Fruit fly (Drosophila melanogaster) whole organism, embryonic: ENCODE measurements around the gene CG15865.

Source experiments
- Aef1 ChIP-seq: fragments of 200-800 bp; sonication (Bioruptor generic); IDR thresholded peaks from 3 replicates; pipeline ENCODE4 v1.3.6; 2022; ENCODE audit warnings: missing biosample characterization, missing genetic modification characterization
- Atf6 ChIP-seq: fragments of 200-800 bp; sonication (Bioruptor generic); IDR thresholded peaks from 2 replicates; pipeline ENCODE4 v1.3.6; 2022; ENCODE audit warnings: missing biosample characterization, missing genetic modification characterization
- Bteb2 ChIP-seq: fragments of 200-800 bp; sonication (Bioruptor generic); optimal IDR thresholded peaks from 2 replicates; lab custom pipeline; 2016; ENCODE audit warnings: missing biosample characterization, missing genetic modification characterization
- CG10209 ChIP-seq: fragments of 200-800 bp; sonication (Bioruptor generic); optimal IDR thresholded peaks from 3 replicates; lab custom pipeline; 2017; ENCODE audit warnings: missing biosample characterization, mild to moderate bottlenecking, missing genetic modification characterization, missing genetic modification reagents
- CG10462 ChIP-seq: fragments of 200-800 bp; sonication (Bioruptor generic); optimal IDR thresholded peaks from 2 replicates; lab custom pipeline; 2016; ENCODE audit warnings: missing biosample characterization, missing genetic modification characterization
- CG11398 ChIP-seq: fragments of 200-800 bp; sonication (Bioruptor generic); optimal IDR thresholded peaks from 2 replicates; lab custom pipeline; 2016; ENCODE audit warnings: missing biosample characterization, missing genetic modification characterization
- CG11504 ChIP-seq: fragments of 200-800 bp; sonication (Bioruptor generic); optimal IDR thresholded peaks from 3 replicates; lab custom pipeline; 2019; ENCODE audit warnings: missing biosample characterization, mild to moderate bottlenecking, missing genetic modification characterization, moderate library complexity
- CG12104 ChIP-seq: fragments of 200-800 bp; sonication (Bioruptor generic); optimal IDR thresholded peaks from 3 replicates; lab custom pipeline; 2016; ENCODE audit warnings: missing biosample characterization, missing genetic modification characterization
- CG12155 ChIP-seq: fragments of 200-800 bp; sonication (Bioruptor generic); optimal IDR thresholded peaks from 3 replicates; lab custom pipeline; 2016; ENCODE audit warnings: missing biosample characterization, missing genetic modification characterization
- CG12769 ChIP-seq: fragments of 200-800 bp; sonication (Bioruptor generic); optimal IDR thresholded peaks from 2 replicates; lab custom pipeline; 2019; ENCODE audit warnings: missing biosample characterization, mild to moderate bottlenecking, missing genetic modification characterization, moderate library complexity
- CG14710 ChIP-seq: fragments of 200-800 bp; sonication (Bioruptor generic); optimal IDR thresholded peaks from 3 replicates; lab custom pipeline; 2019; ENCODE audit warnings: missing biosample characterization, mild to moderate bottlenecking, missing genetic modification characterization, moderate library complexity
- CG1792 ChIP-seq: fragments of 200-800 bp; sonication (Bioruptor generic); optimal IDR thresholded peaks from 2 replicates; lab custom pipeline; 2016; ENCODE audit warnings: missing biosample characterization, missing genetic modification characterization
- CG2120 ChIP-seq: fragments of 200-800 bp; sonication (Bioruptor generic); optimal IDR thresholded peaks from 3 replicates; lab custom pipeline; 2016; ENCODE audit warnings: missing biosample characterization, missing genetic modification characterization
- CG2889 ChIP-seq: fragments of 200-800 bp; sonication (Bioruptor generic); IDR thresholded peaks from 3 replicates; pipeline ENCODE4 v1.3.6; 2022; ENCODE audit warnings: missing biosample characterization, missing genetic modification characterization
- CG3726 ChIP-seq: fragments of 200-800 bp; sonication (Bioruptor generic); IDR thresholded peaks from 3 replicates; pipeline ENCODE4, ENCODE4 v1.3.6; 2022; ENCODE audit warnings: missing biosample characterization, missing genetic modification characterization
- CG4328 ChIP-seq: fragments of 200-800 bp; sonication (Bioruptor generic); optimal IDR thresholded peaks from 3 replicates; lab custom pipeline; 2017; ENCODE audit warnings: missing biosample characterization, missing genetic modification reagents, missing genetic modification characterization
- CG4707 ChIP-seq: fragments of 200-800 bp; sonication (Bioruptor generic); optimal IDR thresholded peaks from 2 replicates; lab custom pipeline; 2018; ENCODE audit warnings: missing biosample characterization, mild to moderate bottlenecking, missing genetic modification characterization, moderate library complexity
- CG5180 ChIP-seq: fragments of 200-800 bp; sonication (Bioruptor generic); optimal IDR thresholded peaks from 3 replicates; lab custom pipeline; 2017; ENCODE audit warnings: missing biosample characterization, missing genetic modification characterization, mild to moderate bottlenecking, moderate library complexity, missing genetic modification reagents
- CG5953 ChIP-seq: fragments of 200-800 bp; sonication (Bioruptor generic); IDR thresholded peaks from 2 replicates; pipeline ENCODE4 v1.3.6; 2022; ENCODE audit warnings: missing biosample characterization, missing genetic modification characterization
- CG6813 ChIP-seq: fragments of 200-800 bp; sonication (Bioruptor generic); optimal IDR thresholded peaks from 2 replicates; lab custom pipeline; 2017; ENCODE audit warnings: missing biosample characterization, missing genetic modification characterization, mild to moderate bottlenecking, moderate library complexity, missing genetic modification reagents
- CG6854 ChIP-seq: fragments of 200-800 bp; sonication (Bioruptor generic); optimal IDR thresholded peaks from 3 replicates; lab custom pipeline; 2017; ENCODE audit warnings: missing biosample characterization, mild to moderate bottlenecking, missing genetic modification characterization
- CG9797 ChIP-seq: fragments of 200-800 bp; sonication (Bioruptor generic); optimal IDR thresholded peaks from 3 replicates; lab custom pipeline; 2018; ENCODE audit warnings: missing biosample characterization, mild to moderate bottlenecking, missing genetic modification characterization
- CG9876 ChIP-seq: fragments of 200-800 bp; sonication (Bioruptor generic); optimal IDR thresholded peaks from 2 replicates; lab custom pipeline; 2016; ENCODE audit warnings: missing biosample characterization, missing genetic modification characterization
- D ChIP-seq, 2 experiments: fragments of 200-800 bp in 1 of 2; fragments of >200 bp in 1 of 2; sonication (Bioruptor generic) in 1 of 2; optimal IDR thresholded peaks; 2 replicates in 1 of 2; 3 replicates in 1 of 2; lab custom pipeline; 2017; ENCODE audit warnings: mild to moderate bottlenecking in 1 of 2, missing biosample characterization in 1 of 2, missing genetic modification characterization in 1 of 2, missing genetic modification reagents in 1 of 2
- D19A ChIP-seq: fragments of 200-800 bp; optimal IDR thresholded peaks from 3 replicates; lab custom pipeline; 2019; ENCODE audit warnings: missing biosample characterization, mild to moderate bottlenecking, missing genetic modification characterization, moderate library complexity
- Dek ChIP-seq: fragments of 200-800 bp; sonication (Bioruptor generic); optimal IDR thresholded peaks from 3 replicates; lab custom pipeline; 2019; ENCODE audit warnings: missing biosample characterization, mild to moderate bottlenecking, missing genetic modification characterization, moderate library complexity
- Mad ChIP-seq: fragments of 200-800 bp; sonication (Bioruptor generic); optimal IDR thresholded peaks from 2 replicates; lab custom pipeline; 2016; ENCODE audit warnings: missing biosample characterization, missing genetic modification characterization
- Med ChIP-seq: fragments of 200-800 bp; sonication (Bioruptor generic); peaks from one replicate; lab custom pipeline; 2016; ENCODE audit warnings: missing biosample characterization, missing genetic modification characterization, mild to moderate bottlenecking, inconsistent platforms, moderate library complexity
- NC2α ChIP-seq: fragments of 200-800 bp; sonication (Bioruptor generic); optimal IDR thresholded peaks from 2 replicates; lab custom pipeline; 2016; ENCODE audit warnings: missing biosample characterization, missing genetic modification characterization
- NC2β ChIP-seq: fragments of 200-800 bp; sonication (Bioruptor generic); optimal IDR thresholded peaks from 2 replicates; lab custom pipeline; 2016; ENCODE audit warnings: missing biosample characterization, missing genetic modification characterization
- Oaz ChIP-seq: fragments of 200-800 bp; sonication (Bioruptor generic); IDR thresholded peaks from 2 replicates; pipeline ENCODE4 v1.3.6; 2022; ENCODE audit warnings: missing biosample characterization, missing genetic modification characterization
- Pdp1 ChIP-seq, 2 experiments: fragments of 200-800 bp; sonication (Bioruptor generic); optimal IDR thresholded peaks; 3 replicates each; lab custom pipeline; 2016; ENCODE audit warnings: missing biosample characterization in 2 of 2, missing genetic modification characterization in 2 of 2, mild to moderate bottlenecking in 1 of 2, moderate library complexity in 1 of 2
- bab2 ChIP-seq: fragments of 200-800 bp; sonication (Bioruptor generic); optimal IDR thresholded peaks from 2 replicates; lab custom pipeline; 2016; ENCODE audit warnings: missing biosample characterization, missing genetic modification characterization
- btn ChIP-seq: fragments of 200-800 bp; sonication (Bioruptor generic); optimal IDR thresholded peaks from 2 replicates; lab custom pipeline; 2016; ENCODE audit warnings: missing biosample characterization, missing genetic modification characterization
- cwo ChIP-seq: fragments of 200-800 bp; sonication (Bioruptor generic); optimal IDR thresholded peaks from 3 replicates; lab custom pipeline; 2017; ENCODE audit warnings: missing biosample characterization, missing genetic modification characterization, mild to moderate bottlenecking, moderate library complexity, missing genetic modification reagents
- dan ChIP-seq: fragments of 200-800 bp; sonication (Bioruptor generic); IDR thresholded peaks from 2 replicates; pipeline ENCODE4 v1.3.6; 2022; ENCODE audit warnings: missing biosample characterization, missing genetic modification characterization
- gcm2 ChIP-seq: fragments of 200-800 bp; sonication (Bioruptor generic); optimal IDR thresholded peaks from 2 replicates; lab custom pipeline; 2016; ENCODE audit warnings: missing biosample characterization, missing genetic modification characterization
- hth ChIP-seq: fragments of >200 bp; optimal IDR thresholded peaks from 2 replicates; lab custom pipeline; 2017; ENCODE audit warnings: inconsistent platforms
- jigr1 ChIP-seq: fragments of 200-800 bp; sonication (Bioruptor generic); IDR thresholded peaks from 3 replicates; pipeline ENCODE4 v1.3.6; 2022; ENCODE audit warnings: missing biosample characterization, missing genetic modification characterization
- kni ChIP-seq: fragments of 200-800 bp; sonication (Bioruptor generic); optimal IDR thresholded peaks from 3 replicates; lab custom pipeline; 2017; ENCODE audit warnings: mild to moderate bottlenecking, missing biosample characterization, missing genetic modification reagents, missing genetic modification characterization
- knrl ChIP-seq: fragments of 200-800 bp; sonication (Bioruptor generic); IDR thresholded peaks from 3 replicates; pipeline ENCODE4 v1.3.6; 2022; ENCODE audit warnings: missing biosample characterization, missing genetic modification characterization; ENCODE audit not compliant: partially characterized antibody
- mirr ChIP-seq: fragments of 200-800 bp; sonication (Bioruptor generic); optimal IDR thresholded peaks from 3 replicates; lab custom pipeline; 2018; ENCODE audit warnings: missing biosample characterization, mild to moderate bottlenecking, missing genetic modification characterization
- pnt ChIP-seq: fragments of 200-800 bp; sonication (Bioruptor generic); optimal IDR thresholded peaks from 3 replicates; lab custom pipeline; 2016; ENCODE audit warnings: missing biosample characterization, missing genetic modification characterization
- ranshi ChIP-seq: fragments of 200-800 bp; sonication (Bioruptor generic); IDR thresholded peaks from 2 replicates; pipeline ENCODE4 v1.3.6; 2022; ENCODE audit warnings: missing biosample characterization, missing genetic modification characterization
- run ChIP-seq: fragments of 200-800 bp; sonication (Bioruptor generic); optimal IDR thresholded peaks from 3 replicates; lab custom pipeline; 2018; ENCODE audit warnings: missing biosample characterization, mild to moderate bottlenecking, missing genetic modification characterization
- sisA ChIP-seq: fragments of 200-800 bp; sonication (Bioruptor generic); IDR thresholded peaks from 2 replicates; pipeline ENCODE4 v1.3.6; 2022; ENCODE audit warnings: missing biosample characterization, missing genetic modification characterization
- stwl ChIP-seq: fragments of 200-800 bp; sonication (Bioruptor generic); optimal IDR thresholded peaks from 3 replicates; lab custom pipeline; 2018; ENCODE audit warnings: missing biosample characterization, mild to moderate bottlenecking, missing genetic modification characterization, moderate library complexity
- sug ChIP-seq: fragments of 200-800 bp; optimal IDR thresholded peaks from 2 replicates; lab custom pipeline; 2019; ENCODE audit warnings: missing biosample characterization, mild to moderate bottlenecking, missing genetic modification characterization, moderate library complexity
- tio ChIP-seq: fragments of 200-800 bp; sonication (Bioruptor generic); optimal IDR thresholded peaks from 2 replicates; lab custom pipeline; 2017; ENCODE audit warnings: missing biosample characterization, missing genetic modification characterization, inconsistent platforms
- zen2 ChIP-seq: fragments of 200-800 bp; sonication (Bioruptor generic); IDR thresholded peaks from 3 replicates; pipeline ENCODE4 v1.3.6; 2022; ENCODE audit warnings: missing biosample characterization, missing genetic modification characterization; ENCODE audit not compliant: partially characterized antibody

CG15865 gene

DNA sequence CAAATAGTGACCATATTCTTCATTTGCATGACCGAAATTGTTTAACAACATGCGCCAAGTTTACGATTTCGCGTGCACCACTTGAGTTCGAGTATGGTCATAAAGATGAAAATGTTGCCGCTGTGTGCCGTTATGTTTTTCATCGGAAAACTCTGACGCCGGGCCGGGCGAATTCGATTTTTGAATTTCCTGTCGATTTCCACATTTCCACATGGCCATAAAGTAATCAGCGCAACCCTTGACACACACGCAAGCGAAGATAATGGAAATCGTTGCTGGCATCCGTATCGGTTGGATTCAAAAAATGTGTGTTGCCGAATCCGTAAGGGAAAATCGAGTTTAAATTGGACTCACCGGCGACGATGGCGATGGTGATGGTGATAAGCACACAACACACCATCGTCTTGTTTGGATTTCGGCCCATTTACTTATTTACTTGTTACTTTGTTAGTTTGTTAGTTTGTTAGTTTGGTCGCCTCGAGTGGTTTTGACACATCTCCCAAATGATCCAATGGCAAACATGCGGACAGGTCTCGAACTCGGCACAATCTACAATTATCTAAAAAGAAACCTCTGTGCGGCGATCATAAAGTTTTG, 19.6 kb downstream of the CG15865 start (continued):
- TF ChIP-seq jigr1 (no peak), CG10462 (GFP tag; lab: Kevin White, UChicago) (peak; percentile 7), sug (tag; lab: Kevin White, UChicago) (peak; percentile 28), Oaz (GFP tag; lab: Robert Waterston, UW) (no peak), CG9797 (GFP tag; lab: Kevin White, UChicago) (no peak), D19A (tag; lab: Kevin White, UChicago) (peak; percentile 41), Atf6 (GFP tag; lab: Robert Waterston, UW) (peak; percentile 37; the same call in 1 of the 2 replicates), Dek (tag; lab: Kevin White, UChicago) (no peak), CG5953 (GFP tag; lab: Robert Waterston, UW) (0 out of 2 replicates have a peak, but pooled peaks have one; percentile 37), CG4707 (peak; percentile 72), NC2β (GFP tag; lab: Kevin White, UChicago) (peak; percentile 41), btn (peak; percentile 54), Aef1 (GFP tag; lab: Robert Waterston, UW) (no peak), zen2 (no peak), knrl (no peak), tio (GFP tag; lab: Kevin White, UChicago) (peak; percentile 3), CG12104 (no peak), CG10209 (peak; percentile 71), cwo (GFP tag; lab: Kevin White, UChicago) (peak; percentile 7), CG6813 (GFP tag; lab: Kevin White, UChicago) (peak; percentile 83), CG2120 (GFP tag; lab: Kevin White, UChicago) (no peak), run (tag; lab: Kevin White, UChicago) (peak; percentile 73), hth (lab: Kevin White, UChicago) (no peak), Pdp1 (GFP tag; optimal IDR thresholded peaks at IDR 0.05; lab: Kevin White, UChicago) (peak in 1 of 2 experiments; percentile 41), Mad (no peak), CG12769 (tag; lab: Kevin White, UChicago) (peak; percentile 54), CG4328 (peak; percentile 48), kni (GFP tag; lab: Kevin White, UChicago) (peak; percentile 52), CG9876 (GFP tag; lab: Kevin White, UChicago) (no peak), CG11504 (tag; lab: Kevin White, UChicago) (peak; percentile 61), CG14710 (peak; percentile 41), Med (GFP tag; lab: Kevin White, UChicago) (peak; percentile 83), Bteb2 (GFP tag; lab: Kevin White, UChicago) (no peak), gcm2 (no peak), pnt (no peak), mirr (GFP tag; lab: Kevin White, UChicago) (peak; percentile 25), CG2889 (GFP tag; lab: Robert Waterston, UW) (no peak), D (optimal IDR thresholded peaks at IDR 0.05; lab: Kevin White, UChicago) (no peak), D (GFP tag; optimal IDR thresholded peaks at IDR 0.05; lab: Kevin White, UChicago) (peak; percentile 37), CG1792 (no peak), CG11398 (GFP tag; lab: Kevin White, UChicago) (peak; percentile 65), CG5180 (peak; percentile 53), sisA (GFP tag; lab: Robert Waterston, UW) (no peak), NC2α (GFP tag; lab: Kevin White, UChicago) (peak; percentile 16), CG12155 (GFP tag; lab: Kevin White, UChicago) (no peak), bab2 (GFP tag; lab: Kevin White, UChicago) (peak; percentile 58), ranshi (GFP tag; lab: Robert Waterston, UW) (no peak; the same call in 1 of the 2 replicates), stwl (tag; lab: Kevin White, UChicago) (peak; percentile 2), CG6854 (GFP tag; lab: Kevin White, UChicago) (no peak), CG3726 (GFP tag; lab: Robert Waterston, UW) (no peak), dan (GFP tag; lab: Robert Waterston, UW) (no peak)
